Fruit fly (Drosophila melanogaster): ENCODE data around the gene wap.

The wap gene

DNA sequence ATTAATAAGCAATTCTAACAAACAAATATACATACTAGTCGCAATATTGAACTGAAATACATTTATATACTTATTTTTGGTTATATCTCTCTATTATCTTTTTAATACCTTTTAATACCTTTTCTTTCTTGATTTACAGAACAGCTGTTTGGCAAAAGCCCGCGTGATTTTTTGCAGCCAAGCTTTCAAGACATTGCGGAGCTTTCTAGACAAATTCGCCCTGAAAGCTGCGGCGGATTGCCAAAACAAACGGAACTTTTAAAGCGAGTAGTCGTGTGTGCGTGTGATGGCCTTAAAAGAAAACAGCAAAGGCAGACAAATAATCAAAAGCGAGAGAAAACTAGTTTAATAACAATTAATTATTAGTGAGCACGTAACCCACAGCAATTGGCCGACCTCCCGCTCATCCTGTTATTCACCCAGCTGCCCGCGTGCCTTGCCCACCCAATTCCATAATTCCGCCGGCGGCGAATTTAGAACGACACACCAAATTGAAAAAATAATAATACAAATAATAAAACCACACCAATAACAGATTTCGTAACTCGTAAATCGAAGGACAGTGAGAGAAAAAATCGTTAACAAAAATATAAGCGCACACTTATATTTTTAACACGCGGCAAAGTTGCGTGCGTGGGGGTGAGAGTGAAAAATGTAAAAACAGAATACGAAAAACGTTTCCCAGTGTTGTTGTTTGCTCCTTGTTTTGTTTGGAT lies 31.9 kb upstream of the wap start:
- TF ChIP-seq Mio (GFP tag; optimal IDR thresholded peaks at IDR 0.05): no peak
- no peak for TF ChIP-seq jim (GFP tag; optimal IDR thresholded peaks at IDR 0.05)
- no peak for TF ChIP-seq sv (GFP tag; optimal IDR thresholded peaks at IDR 0.05)
- no peak for TF ChIP-seq Vsx2 (GFP tag; optimal IDR thresholded peaks at IDR 0.05; ENCODE audit: partially characterized antibody)
- peak; percentile 33 for TF ChIP-seq Rel (GFP tag; optimal IDR thresholded peaks at IDR 0.05)
- TF ChIP-seq Rel (tag; optimal IDR thresholded peaks at IDR 0.05): no peak
- TF ChIP-seq sage (GFP tag; optimal IDR thresholded peaks at IDR 0.05): peak; percentile 48

DNA sequence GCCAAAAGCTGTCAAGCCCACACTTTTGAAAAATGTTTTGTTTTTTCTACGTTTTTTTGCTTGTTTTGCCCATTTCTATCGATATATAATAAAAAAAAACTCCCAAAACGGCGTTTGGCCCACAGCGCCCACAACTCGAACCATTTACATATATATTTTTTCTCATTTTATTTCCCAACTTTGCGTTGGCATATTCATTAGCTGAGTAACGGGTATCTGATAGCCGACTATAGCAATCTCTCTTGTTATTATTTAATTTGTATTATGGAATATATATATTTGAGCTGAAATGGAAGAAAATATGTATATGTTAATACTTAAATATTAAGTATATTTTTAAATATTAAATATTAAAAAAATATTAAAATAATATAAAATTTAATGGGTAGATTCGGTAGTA lies 31.3 kb upstream of the wap start:
- TF ChIP-seq CG9705 (GFP tag; optimal IDR thresholded peaks at IDR 0.05) (no peak), woc (GFP tag; optimal IDR thresholded peaks at IDR 0.05) (no peak), Dfd (GFP tag; optimal IDR thresholded peaks at IDR 0.05) (no peak), lola (GFP tag; optimal IDR thresholded peaks at IDR 0.05) (no peak), N (GFP tag; optimal IDR thresholded peaks at IDR 0.05) (no peak), CG32264 (GFP tag; optimal IDR thresholded peaks at IDR 0.05) (no peak), Jra (GFP tag; optimal IDR thresholded peaks at IDR 0.05) (no peak), br (GFP tag; optimal IDR thresholded peaks at IDR 0.05) (no peak), foxo (GFP tag; optimal IDR thresholded peaks at IDR 0.05) (no peak), Rel (GFP tag; optimal IDR thresholded peaks at IDR 0.05) (no peak), Rel (tag; optimal IDR thresholded peaks at IDR 0.05) (no peak), Hr83 (GFP tag; optimal IDR thresholded peaks at IDR 0.05; ENCODE audit: poor library complexity, severe bottlenecking) (no peak)

DNA sequence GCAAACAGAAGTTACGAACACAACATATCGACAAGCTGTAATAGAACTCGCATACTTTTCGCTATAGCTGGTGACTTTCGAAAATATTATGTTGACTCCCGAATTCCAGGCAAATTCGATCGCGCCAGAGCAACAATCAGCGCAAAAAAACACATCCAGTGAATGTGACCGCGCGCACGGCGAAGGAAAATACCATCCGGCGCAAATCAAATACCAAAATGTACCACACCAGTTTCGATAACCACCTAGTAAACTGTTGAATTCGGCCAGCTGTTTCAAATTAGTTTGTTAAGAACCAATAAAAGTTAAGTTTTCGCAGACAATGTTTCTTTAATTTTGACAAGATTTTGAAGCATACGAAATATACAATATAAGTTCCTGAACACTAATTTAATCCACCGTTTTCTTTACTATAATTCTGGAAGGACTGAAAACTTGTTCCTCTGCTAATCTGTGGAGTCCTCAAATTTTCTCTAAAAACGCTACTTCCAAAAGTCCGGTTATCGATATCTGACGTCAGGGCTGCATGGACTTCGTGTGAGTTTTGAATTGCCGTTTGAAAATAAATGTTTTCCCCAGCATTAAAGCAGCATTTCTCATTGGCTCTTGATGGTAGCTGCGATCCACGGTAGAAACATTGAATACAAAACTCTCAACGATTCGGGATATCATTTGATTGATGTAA lies 26.8 kb upstream of the wap start, which contains the start of the genes Cp110 and CG12576:
TSS of gene Cp110 (plus strand) at position 223 of the 685 bp plus-strand sequence.
TSS of gene CG12576 (minus strand) at position 498 of the 685 bp plus-strand sequence.
- no peak for TF ChIP-seq Rel (GFP tag; optimal IDR thresholded peaks at IDR 0.05)
- peak; percentile 50 for TF ChIP-seq Rel (tag; optimal IDR thresholded peaks at IDR 0.05)
- TF ChIP-seq N (GFP tag; optimal IDR thresholded peaks at IDR 0.05): no peak
- peak; percentile 10 for TF ChIP-seq rgr (GFP tag; optimal IDR thresholded peaks at IDR 0.05)

DNA sequence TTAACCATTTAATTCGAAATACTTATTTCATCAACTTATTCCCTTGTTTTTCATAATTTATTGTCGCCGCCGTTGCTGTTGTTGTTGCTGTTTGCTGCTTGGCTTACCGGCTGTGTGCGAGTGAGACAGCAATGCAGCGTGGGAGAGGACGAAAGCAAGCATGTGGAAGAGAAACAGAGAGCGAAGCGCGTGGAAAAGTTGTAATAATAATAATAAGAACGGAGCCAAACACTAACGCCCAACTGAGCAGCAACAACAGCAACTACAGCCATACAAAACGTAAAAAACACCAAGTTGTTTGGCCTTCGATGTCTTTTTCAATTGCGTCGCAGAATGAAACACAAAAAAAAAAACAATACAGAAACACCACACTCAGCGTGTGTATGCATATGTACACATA lies 25.9 kb upstream of the wap start:
- no peak for TF ChIP-seq dsf (GFP tag; optimal IDR thresholded peaks at IDR 0.05; ENCODE audit: borderline replicate concordance)
- peak; percentile 3 for TF ChIP-seq brk (GFP tag; optimal IDR thresholded peaks at IDR 0.05)
- TF ChIP-seq Vsx2 (GFP tag; optimal IDR thresholded peaks at IDR 0.05; ENCODE audit: partially characterized antibody): no peak
- no peak for TF ChIP-seq dmrt93B (GFP tag; optimal IDR thresholded peaks at IDR 0.05)
- no peak for TF ChIP-seq br (GFP tag; optimal IDR thresholded peaks at IDR 0.05)
- TF ChIP-seq tai (GFP tag; optimal IDR thresholded peaks at IDR 0.05): no peak

DNA sequence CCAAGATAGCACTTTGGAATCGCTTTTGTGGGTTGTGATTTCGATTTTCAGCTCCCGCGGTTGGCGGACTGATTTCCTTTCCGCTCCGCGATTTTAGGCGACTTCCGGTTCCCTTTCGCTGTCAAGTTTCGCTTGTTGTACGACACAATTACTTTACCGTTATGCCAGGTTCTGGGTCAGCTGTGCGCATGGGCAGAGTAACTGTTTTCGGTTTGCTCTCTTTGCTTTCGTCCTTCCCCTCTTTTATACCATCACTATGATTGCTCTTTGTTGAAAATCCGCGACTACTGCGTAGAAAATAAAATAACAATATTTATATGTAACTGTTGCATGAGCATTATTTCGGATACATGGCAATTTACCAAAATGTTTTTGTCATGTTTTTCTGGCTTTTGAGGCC lies 25.4 kb upstream of the wap start:
- TF ChIP-seq dl (GFP tag; optimal IDR thresholded peaks at IDR 0.05; ENCODE audit: insufficient read depth in 1 of 2, partially characterized antibody in 2 of 2) (no peak), h (GFP tag; optimal IDR thresholded peaks at IDR 0.05) (no peak), CrebA (GFP tag; optimal IDR thresholded peaks at IDR 0.05; ENCODE audit: borderline replicate concordance) (no peak), Vsx2 (GFP tag; optimal IDR thresholded peaks at IDR 0.05; ENCODE audit: partially characterized antibody) (no peak), brk (GFP tag; optimal IDR thresholded peaks at IDR 0.05) (no peak), Jra (GFP tag; optimal IDR thresholded peaks at IDR 0.05) (no peak), sv (GFP tag; optimal IDR thresholded peaks at IDR 0.05) (no peak)

DNA sequence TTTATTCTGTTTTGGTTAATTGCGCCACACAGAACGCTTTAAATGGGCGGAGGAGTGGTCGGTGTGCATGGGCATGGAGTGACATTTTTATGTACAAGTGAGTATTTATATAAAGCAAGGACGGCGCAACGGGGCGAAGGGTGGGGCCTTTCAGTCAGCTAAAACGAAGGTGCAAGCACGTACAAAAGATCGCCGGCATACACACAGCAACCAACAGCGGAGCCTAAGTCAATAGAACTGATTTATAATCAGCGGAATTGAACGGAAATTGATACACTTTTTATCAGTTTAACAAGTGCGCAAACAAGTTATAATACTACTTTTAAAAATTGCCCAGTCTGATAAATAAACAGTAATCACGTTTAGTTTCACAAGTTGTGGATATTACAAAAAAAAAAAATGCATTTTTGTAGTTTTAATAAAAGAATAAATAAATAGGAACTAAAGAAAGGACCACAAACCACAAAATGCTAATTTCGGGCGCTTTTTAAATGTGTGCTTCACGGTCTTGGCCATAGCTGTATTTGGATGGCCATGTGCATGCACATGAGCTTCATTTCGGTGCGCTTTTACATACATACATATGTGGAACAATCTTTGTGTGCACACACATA lies 24.1 kb upstream of the wap start:
- no peak for TF ChIP-seq usp (GFP tag; optimal IDR thresholded peaks at IDR 0.05)
- no peak for TF ChIP-seq CG9705 (GFP tag; optimal IDR thresholded peaks at IDR 0.05)
- TF ChIP-seq Abd-B (GFP tag; optimal IDR thresholded peaks at IDR 0.05): no peak
- no peak for TF ChIP-seq jim (GFP tag; optimal IDR thresholded peaks at IDR 0.05)
- TF ChIP-seq Dfd (GFP tag; optimal IDR thresholded peaks at IDR 0.05): no peak
- TF ChIP-seq h (GFP tag; optimal IDR thresholded peaks at IDR 0.05): peak; percentile 70
- no peak for TF ChIP-seq brk (GFP tag; optimal IDR thresholded peaks at IDR 0.05)
- TF ChIP-seq dsf (GFP tag; optimal IDR thresholded peaks at IDR 0.05; ENCODE audit: borderline replicate concordance): no peak
- no peak for TF ChIP-seq Vsx2 (GFP tag; optimal IDR thresholded peaks at IDR 0.05; ENCODE audit: partially characterized antibody)
- no peak for TF ChIP-seq pan (optimal IDR thresholded peaks at IDR 0.05)
- no peak for TF ChIP-seq Rel (GFP tag; optimal IDR thresholded peaks at IDR 0.05)
- TF ChIP-seq Rel (tag; optimal IDR thresholded peaks at IDR 0.05): no peak
- no peak for TF ChIP-seq CG32264 (GFP tag; optimal IDR thresholded peaks at IDR 0.05)
- TF ChIP-seq sage (GFP tag; optimal IDR thresholded peaks at IDR 0.05): no peak
- TF ChIP-seq N (GFP tag; optimal IDR thresholded peaks at IDR 0.05): no peak
- no peak for TF ChIP-seq tai (GFP tag; optimal IDR thresholded peaks at IDR 0.05)
- no peak for TF ChIP-seq CrebA (GFP tag; optimal IDR thresholded peaks at IDR 0.05; ENCODE audit: borderline replicate concordance)
- peak in 1 of 2 experiments; percentile 56 for TF ChIP-seq foxo (GFP tag; optimal IDR thresholded peaks at IDR 0.05)
- TF ChIP-seq Sp1 (GFP tag; optimal IDR thresholded peaks at IDR 0.05): peak; percentile 62
- TF ChIP-seq Dif (GFP tag; optimal IDR thresholded peaks at IDR 0.05; ENCODE audit: partially characterized antibody): no peak
- TF ChIP-seq br (GFP tag; optimal IDR thresholded peaks at IDR 0.05): peak; percentile 59
- TF ChIP-seq lola (GFP tag; optimal IDR thresholded peaks at IDR 0.05): no peak
- peak; percentile 72 for TF ChIP-seq fru (GFP tag; optimal IDR thresholded peaks at IDR 0.05)
- TF ChIP-seq Hr83 (GFP tag; optimal IDR thresholded peaks at IDR 0.05; ENCODE audit: poor library complexity, severe bottlenecking): no peak
- peak; percentile 42 for TF ChIP-seq psq (GFP tag; optimal IDR thresholded peaks at IDR 0.05)
- TF ChIP-seq woc (GFP tag; optimal IDR thresholded peaks at IDR 0.05): peak; percentile 57
- TF ChIP-seq dmrt93B (GFP tag; optimal IDR thresholded peaks at IDR 0.05): peak; percentile 46
